Fruit fly (Drosophila melanogaster) whole organism, embryonic: ENCODE results near the gene CG42525.

Experiments used
- BEAF-32 ChIP-seq: fragments of 200-800 bp; sonication (Bioruptor generic); optimal IDR thresholded peaks from 3 replicates; lab custom pipeline; 2017; ENCODE audit warnings: missing biosample characterization, missing genetic modification characterization, mild to moderate bottlenecking, moderate library complexity, missing genetic modification reagents
- Blimp-1 ChIP-seq: fragments of 200-800 bp; sonication (Bioruptor generic); optimal IDR thresholded peaks from 3 replicates; lab custom pipeline; 2018; ENCODE audit warnings: missing biosample characterization, missing genetic modification characterization, mild to moderate bottlenecking, moderate library complexity, missing genetic modification reagents
- CG1024 ChIP-seq: fragments of 200-800 bp; sonication (Bioruptor generic); IDR thresholded peaks from 2 replicates; pipeline ENCODE4 v1.3.6; 2022; ENCODE audit warnings: missing biosample characterization, missing genetic modification characterization
- CG10267 ChIP-seq: fragments of 200-800 bp; sonication (Bioruptor generic); optimal IDR thresholded peaks from 2 replicates; lab custom pipeline; 2018; ENCODE audit warnings: missing biosample characterization, mild to moderate bottlenecking, missing genetic modification characterization, moderate library complexity
- CG10543 ChIP-seq: fragments of 200-800 bp; sonication (Bioruptor generic); optimal IDR thresholded peaks from 3 replicates; lab custom pipeline; 2017; ENCODE audit warnings: missing biosample characterization, mild to moderate bottlenecking, missing genetic modification characterization, moderate library complexity
- CG11695 ChIP-seq: fragments of 200-800 bp; sonication (Bioruptor generic); IDR thresholded peaks from 3 replicates; pipeline ENCODE4 v1.3.6; 2022; ENCODE audit warnings: missing biosample characterization, missing genetic modification characterization
- CG12744 ChIP-seq: fragments of 200-800 bp; sonication (Bioruptor generic); optimal IDR thresholded peaks from 2 replicates; lab custom pipeline; 2016; ENCODE audit warnings: missing biosample characterization, missing genetic modification characterization
- CG12942 ChIP-seq: fragments of 200-800 bp; sonication (Bioruptor generic); optimal IDR thresholded peaks from 3 replicates; lab custom pipeline; 2016; ENCODE audit warnings: missing biosample characterization, missing genetic modification characterization
- CG13424 ChIP-seq: fragments of 200-800 bp; sonication (Bioruptor generic); optimal IDR thresholded peaks from 2 replicates; lab custom pipeline; 2019; ENCODE audit warnings: missing biosample characterization, mild to moderate bottlenecking, missing genetic modification characterization, moderate library complexity
- CG13624 ChIP-seq: fragments of 200-800 bp; sonication (Bioruptor generic); optimal IDR thresholded peaks from 2 replicates; lab custom pipeline; 2016; ENCODE audit warnings: missing biosample characterization, missing genetic modification characterization
- CG13775 ChIP-seq: fragments of 200-800 bp; sonication (Bioruptor generic); optimal IDR thresholded peaks from 3 replicates; lab custom pipeline; 2017; ENCODE audit warnings: missing biosample characterization, mild to moderate bottlenecking, missing genetic modification characterization
- CG16813 ChIP-seq: fragments of 200-800 bp; sonication (Bioruptor generic); IDR thresholded peaks from 3 replicates; pipeline ENCODE4 v1.3.6; 2022; ENCODE audit warnings: missing biosample characterization, missing genetic modification characterization; ENCODE audit not compliant: partially characterized antibody
- CG16815 ChIP-seq: fragments of 200-800 bp; sonication (Bioruptor generic); optimal IDR thresholded peaks from 3 replicates; lab custom pipeline; 2017; ENCODE audit warnings: missing biosample characterization, mild to moderate bottlenecking, missing genetic modification characterization
- CG17385 ChIP-seq: fragments of 200-800 bp; sonication (Bioruptor generic); optimal IDR thresholded peaks from 3 replicates; lab custom pipeline; 2018; ENCODE audit warnings: missing biosample characterization, mild to moderate bottlenecking, missing genetic modification characterization
- CG2116 ChIP-seq: fragments of 200-800 bp; sonication (Bioruptor generic); optimal IDR thresholded peaks from 3 replicates; lab custom pipeline; 2018; ENCODE audit warnings: missing biosample characterization, mild to moderate bottlenecking, missing genetic modification characterization
- CG2120 ChIP-seq: fragments of 200-800 bp; sonication (Bioruptor generic); optimal IDR thresholded peaks from 3 replicates; lab custom pipeline; 2016; ENCODE audit warnings: missing biosample characterization, missing genetic modification characterization
- CG2875 ChIP-seq: fragments of 200-800 bp; sonication (Bioruptor generic); optimal IDR thresholded peaks from 2 replicates; lab custom pipeline; 2017; ENCODE audit warnings: missing biosample characterization, mild to moderate bottlenecking, missing genetic modification characterization, missing genetic modification reagents
- CG32772 ChIP-seq: fragments of 200-800 bp; sonication (Bioruptor generic); IDR thresholded peaks from 2 replicates; pipeline ENCODE4 v1.3.6; 2022; ENCODE audit warnings: missing biosample characterization, missing genetic modification characterization
- CG34376 ChIP-seq: fragments of 200-800 bp; sonication (Bioruptor generic); optimal IDR thresholded peaks from 2 replicates; lab custom pipeline; 2018; ENCODE audit warnings: missing biosample characterization, mild to moderate bottlenecking, missing genetic modification characterization
- CG6654 ChIP-seq: fragments of 200-800 bp; sonication (Bioruptor generic); optimal IDR thresholded peaks from 2 replicates; lab custom pipeline; 2017; ENCODE audit warnings: missing biosample characterization, mild to moderate bottlenecking, missing genetic modification characterization
- CG6791 ChIP-seq: fragments of 200-800 bp; sonication (Bioruptor generic); IDR thresholded peaks from 3 replicates; pipeline ENCODE4 v1.3.6; 2022; ENCODE audit warnings: missing biosample characterization, missing genetic modification characterization; ENCODE audit not compliant: partially characterized antibody
- CG7928 ChIP-seq: fragments of 200-800 bp; sonication (Bioruptor generic); optimal IDR thresholded peaks from 2 replicates; lab custom pipeline; 2017; ENCODE audit warnings: missing biosample characterization, mild to moderate bottlenecking, missing genetic modification characterization
- CkIIα-i1 ChIP-seq: fragments of 200-800 bp; sonication (Bioruptor generic); IDR thresholded peaks from 2 replicates; pipeline ENCODE4 v1.3.6; 2022; ENCODE audit warnings: missing biosample characterization, missing genetic modification characterization
- D ChIP-seq, 2 experiments: fragments of 200-800 bp in 1 of 2; fragments of >200 bp in 1 of 2; sonication (Bioruptor generic) in 1 of 2; optimal IDR thresholded peaks; 2 replicates in 1 of 2; 3 replicates in 1 of 2; lab custom pipeline; 2017; ENCODE audit warnings: mild to moderate bottlenecking in 1 of 2, missing biosample characterization in 1 of 2, missing genetic modification characterization in 1 of 2, missing genetic modification reagents in 1 of 2
- Hsf ChIP-seq: fragments of 200-800 bp; sonication (Bioruptor generic); optimal IDR thresholded peaks from 3 replicates; lab custom pipeline; 2016; ENCODE audit warnings: missing biosample characterization, missing genetic modification characterization
- MTF-1 ChIP-seq: fragments of 200-800 bp; sonication (Bioruptor generic); optimal IDR thresholded peaks from 2 replicates; lab custom pipeline; 2018; ENCODE audit warnings: missing biosample characterization, mild to moderate bottlenecking, missing genetic modification characterization, borderline replicate concordance
- Meics ChIP-seq: fragments of 200-800 bp; sonication (Bioruptor generic); optimal IDR thresholded peaks from 2 replicates; lab custom pipeline; 2017; ENCODE audit warnings: missing biosample characterization, mild to moderate bottlenecking, missing genetic modification characterization
- NfI ChIP-seq: fragments of 200-800 bp; sonication (Bioruptor generic); optimal IDR thresholded peaks from 3 replicates; lab custom pipeline; 2018; ENCODE audit warnings: missing biosample characterization, mild to moderate bottlenecking, missing genetic modification characterization, moderate library complexity
- Six4 ChIP-seq: fragments of 200-800 bp; sonication (Bioruptor generic); optimal IDR thresholded peaks from 2 replicates; lab custom pipeline; 2016; ENCODE audit warnings: missing biosample characterization, missing genetic modification characterization
- Sry-δ ChIP-seq: fragments of 200-800 bp; sonication (Bioruptor generic); optimal IDR thresholded peaks from 2 replicates; lab custom pipeline; 2016; ENCODE audit warnings: missing biosample characterization, missing genetic modification characterization
- abd-A ChIP-seq: fragments of 200-800 bp; sonication (Bioruptor generic); optimal IDR thresholded peaks from 3 replicates; lab custom pipeline; 2019; ENCODE audit warnings: missing biosample characterization, mild to moderate bottlenecking, missing genetic modification characterization, moderate library complexity
- ara ChIP-seq: fragments of 200-800 bp; sonication (Bioruptor generic); IDR thresholded peaks from 2 replicates; pipeline ENCODE4 v1.3.6; 2022; ENCODE audit warnings: missing biosample characterization, missing genetic modification characterization
- bcd ChIP-seq: fragments of 200-800 bp; sonication (Bioruptor generic); optimal IDR thresholded peaks from 2 replicates; lab custom pipeline; 2017; ENCODE audit warnings: missing biosample characterization, mild to moderate bottlenecking, missing genetic modification characterization
- cas ChIP-seq: fragments of 200-800 bp; sonication (Bioruptor generic); IDR thresholded peaks from 2 replicates; pipeline ENCODE4 v1.3.6; 2022; ENCODE audit warnings: missing biosample characterization, missing genetic modification characterization
- dm ChIP-seq: fragments of 200-800 bp; sonication (Bioruptor generic); optimal IDR thresholded peaks from 3 replicates; lab custom pipeline; 2016; ENCODE audit warnings: missing biosample characterization, missing genetic modification characterization
- ems ChIP-seq: fragments of 200-800 bp; sonication (Bioruptor generic); optimal IDR thresholded peaks from 3 replicates; lab custom pipeline; 2016; ENCODE audit warnings: missing biosample characterization, missing genetic modification characterization
- ftz-f1 ChIP-seq: fragments of 200-800 bp; sonication (Bioruptor generic); optimal IDR thresholded peaks from 2 replicates; lab custom pipeline; 2016; ENCODE audit warnings: missing biosample characterization, missing genetic modification characterization
- ind ChIP-seq: fragments of 200-800 bp; sonication (Bioruptor generic); optimal IDR thresholded peaks from 3 replicates; lab custom pipeline; 2016; ENCODE audit warnings: missing biosample characterization, missing genetic modification characterization
- kah ChIP-seq: fragments of 200-800 bp; sonication (Bioruptor generic); optimal IDR thresholded peaks from 2 replicates; lab custom pipeline; 2018; ENCODE audit warnings: missing biosample characterization, mild to moderate bottlenecking, missing genetic modification characterization
- nau ChIP-seq: fragments of 200-800 bp; sonication (Bioruptor generic); optimal IDR thresholded peaks from 3 replicates; lab custom pipeline; 2017; ENCODE audit warnings: missing biosample characterization, mild to moderate bottlenecking, missing genetic modification characterization, missing genetic modification reagents
- nmo ChIP-seq: fragments of 200-800 bp; sonication (Bioruptor generic); optimal IDR thresholded peaks from 2 replicates; lab custom pipeline; 2018; ENCODE audit warnings: missing biosample characterization, mild to moderate bottlenecking, missing genetic modification characterization, moderate library complexity
- odd ChIP-seq: fragments of 200-800 bp; sonication (Bioruptor generic); optimal IDR thresholded peaks from 2 replicates; lab custom pipeline; 2017; ENCODE audit warnings: missing biosample characterization, mild to moderate bottlenecking, missing genetic modification characterization
- pzg ChIP-seq: fragments of 200-800 bp; sonication (Bioruptor generic); optimal IDR thresholded peaks from 3 replicates; lab custom pipeline; 2018; ENCODE audit warnings: missing biosample characterization, mild to moderate bottlenecking, missing genetic modification characterization, moderate library complexity
- ranshi ChIP-seq: fragments of 200-800 bp; sonication (Bioruptor generic); IDR thresholded peaks from 2 replicates; pipeline ENCODE4 v1.3.6; 2022; ENCODE audit warnings: missing biosample characterization, missing genetic modification characterization
- ttk ChIP-seq: fragments of 200-800 bp; sonication (Bioruptor generic); IDR thresholded peaks from 2 replicates; pipeline ENCODE4 v2.1.2; 2022; ENCODE audit warnings: missing biosample characterization, missing genetic modification characterization
- tup ChIP-seq: fragments of 200-800 bp; sonication (Bioruptor generic); optimal IDR thresholded peaks from 2 replicates; lab custom pipeline; 2016; ENCODE audit warnings: missing biosample characterization, mild to moderate bottlenecking, missing genetic modification characterization, moderate library complexity
- unpg ChIP-seq: fragments of 200-800 bp; sonication (Bioruptor generic); optimal IDR thresholded peaks from 3 replicates; lab custom pipeline; 2018; ENCODE audit warnings: missing biosample characterization, mild to moderate bottlenecking, missing genetic modification characterization, moderate library complexity
- usp ChIP-seq: fragments of >200 bp; optimal IDR thresholded peaks from 2 replicates; lab custom pipeline; 2017; ENCODE audit warnings: missing biosample characterization, missing genetic modification characterization
- vfl ChIP-seq: fragments of 200-800 bp; sonication (Bioruptor generic); optimal IDR thresholded peaks from 2 replicates; lab custom pipeline; 2016; ENCODE audit warnings: missing biosample characterization, missing genetic modification characterization
- vvl ChIP-seq: fragments of 200-800 bp; sonication (Bioruptor generic); IDR thresholded peaks from 2 replicates; pipeline ENCODE4 v1.3.6; 2022; ENCODE audit warnings: missing biosample characterization, missing genetic modification characterization
- zfh2 ChIP-seq: fragments of 200-800 bp; sonication (Bioruptor generic); optimal IDR thresholded peaks from 2 replicates; lab custom pipeline; 2016; ENCODE audit warnings: missing biosample characterization, missing genetic modification characterization

Gene CG42525

dm6 chr3L:3218859-3219258 is 29.3 kb upstream of the CG42525 start, which contains the start of the genes hob and nSMase (continued):
- TF ChIP-seq CG13624 (GFP tag; lab: Kevin White, UChicago) (no peak), usp (no peak), tup (no peak), vfl (GFP tag; lab: Kevin White, UChicago) (no peak), Blimp-1 (peak; percentile 23), CkIIα-i1 (GFP tag; lab: Robert Waterston, UW) (no peak), ara (GFP tag; lab: Robert Waterston, UW) (no peak), ems (GFP tag; lab: Kevin White, UChicago) (no peak), Meics (GFP tag; lab: Kevin White, UChicago) (no peak), vvl (GFP tag; lab: Robert Waterston, UW) (no peak), nau (GFP tag; lab: Kevin White, UChicago) (no peak), ranshi (GFP tag; lab: Robert Waterston, UW) (no peak), CG34376 (GFP tag; lab: Kevin White, UChicago) (peak; percentile 37), CG13775 (GFP tag; lab: Kevin White, UChicago) (peak; percentile 22), CG2116 (peak; percentile 97), CG13424 (no peak), ftz-f1 (peak; percentile 27), ind (no peak), zfh2 (no peak), CG12744 (GFP tag; lab: Kevin White, UChicago) (no peak), CG12942 (GFP tag; lab: Kevin White, UChicago) (no peak), D (optimal IDR thresholded peaks at IDR 0.05; lab: Kevin White, UChicago) (no peak), D (GFP tag; optimal IDR thresholded peaks at IDR 0.05; lab: Kevin White, UChicago) (no peak), kah (GFP tag; lab: Kevin White, UChicago) (no peak), abd-A (no peak), CG1024 (GFP tag; lab: Robert Waterston, UW) (no peak), unpg (no peak), bcd (no peak), Hsf (GFP tag; lab: Kevin White, UChicago) (peak; percentile 28), CG2120 (GFP tag; lab: Kevin White, UChicago) (peak; percentile 43), odd (GFP tag; lab: Kevin White, UChicago) (no peak), nmo (GFP tag; lab: Kevin White, UChicago) (peak; percentile 58), ttk (GFP tag; lab: Robert Waterston, UW) (no peak), Sry-δ (GFP tag; lab: Kevin White, UChicago) (peak; percentile 45), MTF-1 (GFP tag; lab: Kevin White, UChicago) (no peak), CG6654 (GFP tag; lab: Kevin White, UChicago) (no peak), Six4 (GFP tag; lab: Kevin White, UChicago) (no peak), CG11695 (GFP tag; lab: Robert Waterston, UW) (no peak), CG16813 (GFP tag; lab: Robert Waterston, UW) (no peak), CG17385 (GFP tag; lab: Kevin White, UChicago) (no peak), CG7928 (GFP tag; lab: Kevin White, UChicago) (peak; percentile 86), BEAF-32 (GFP tag; lab: Kevin White, UChicago) (peak; percentile 42), CG6791 (no peak), CG16815 (GFP tag; lab: Kevin White, UChicago) (no peak), CG32772 (GFP tag; lab: Robert Waterston, UW) (no peak), cas (GFP tag; lab: Robert Waterston, UW) (no peak), NfI (GFP tag; lab: Kevin White, UChicago) (no peak), CG10543 (GFP tag; lab: Kevin White, UChicago) (no peak), pzg (GFP tag; lab: Kevin White, UChicago) (peak; percentile 84), CG10267 (tag; lab: Kevin White, UChicago) (no peak), CG2875 (GFP tag; lab: Kevin White, UChicago) (no peak), dm (GFP tag; lab: Kevin White, UChicago) (peak; percentile 38)
